Fruit fly (Drosophila melanogaster) whole organism, embryonic: ENCODE measurements around the gene CG6790.

Source experiments
- Bdp1 ChIP-seq: fragments of 200-800 bp; sonication (Bioruptor generic); optimal IDR thresholded peaks from 3 replicates; lab custom pipeline; 2016; ENCODE audit warnings: missing biosample characterization, missing genetic modification characterization
- CG10654 ChIP-seq: fragments of 200-800 bp; sonication (Bioruptor generic); optimal IDR thresholded peaks from 2 replicates; lab custom pipeline; 2016; ENCODE audit warnings: missing biosample characterization, missing genetic modification characterization
- CG12942 ChIP-seq: fragments of 200-800 bp; sonication (Bioruptor generic); optimal IDR thresholded peaks from 3 replicates; lab custom pipeline; 2016; ENCODE audit warnings: missing biosample characterization, missing genetic modification characterization
- CG13624 ChIP-seq: fragments of 200-800 bp; sonication (Bioruptor generic); optimal IDR thresholded peaks from 2 replicates; lab custom pipeline; 2016; ENCODE audit warnings: missing biosample characterization, missing genetic modification characterization
- CG13775 ChIP-seq: fragments of 200-800 bp; sonication (Bioruptor generic); optimal IDR thresholded peaks from 3 replicates; lab custom pipeline; 2017; ENCODE audit warnings: missing biosample characterization, mild to moderate bottlenecking, missing genetic modification characterization
- CG15073 ChIP-seq: fragments of 200-800 bp; sonication (Bioruptor generic); optimal IDR thresholded peaks from 2 replicates; lab custom pipeline; 2016; ENCODE audit warnings: missing biosample characterization, missing genetic modification characterization
- CG15601 ChIP-seq: fragments of 200-800 bp; sonication (Bioruptor generic); optimal IDR thresholded peaks from 3 replicates; lab custom pipeline; 2019; ENCODE audit warnings: missing biosample characterization, mild to moderate bottlenecking, missing genetic modification characterization, moderate library complexity
- CG15696 ChIP-seq: fragments of 200-800 bp; sonication (Bioruptor generic); optimal IDR thresholded peaks from 2 replicates; lab custom pipeline; 2019; ENCODE audit warnings: missing biosample characterization, mild to moderate bottlenecking, missing genetic modification characterization, moderate library complexity
- CG17186 ChIP-seq: fragments of 200-800 bp; sonication (Bioruptor generic); optimal IDR thresholded peaks from 3 replicates; lab custom pipeline; 2017; ENCODE audit warnings: missing biosample characterization, missing genetic modification reagents, missing genetic modification characterization
- CG17612 ChIP-seq: fragments of 200-800 bp; sonication (Bioruptor generic); IDR thresholded peaks from 2 replicates; pipeline ENCODE4 v1.3.6; 2022; ENCODE audit warnings: missing biosample characterization, missing genetic modification characterization
- CG18764 ChIP-seq: fragments of 200-800 bp; sonication (Bioruptor generic); optimal IDR thresholded peaks from 3 replicates; lab custom pipeline; 2016; ENCODE audit warnings: missing biosample characterization, missing genetic modification characterization
- CG2199 ChIP-seq: fragments of 200-800 bp; sonication (Bioruptor generic); IDR thresholded peaks from 3 replicates; pipeline ENCODE4 v1.3.6; 2022; ENCODE audit warnings: missing biosample characterization, missing genetic modification characterization
- CG2678 ChIP-seq: fragments of 200-800 bp; sonication (Bioruptor generic); optimal IDR thresholded peaks from 3 replicates; lab custom pipeline; 2019; ENCODE audit warnings: missing biosample characterization, mild to moderate bottlenecking, missing genetic modification characterization, moderate library complexity
- CG2889 ChIP-seq: fragments of 200-800 bp; sonication (Bioruptor generic); IDR thresholded peaks from 3 replicates; pipeline ENCODE4 v1.3.6; 2022; ENCODE audit warnings: missing biosample characterization, missing genetic modification characterization
- CG4282 ChIP-seq: fragments of 200-800 bp; sonication (Bioruptor generic); optimal IDR thresholded peaks from 2 replicates; lab custom pipeline; 2016; ENCODE audit warnings: missing biosample characterization, missing genetic modification characterization
- CG4820 ChIP-seq: fragments of 200-800 bp; sonication (Bioruptor generic); optimal IDR thresholded peaks from 3 replicates; lab custom pipeline; 2016; ENCODE audit warnings: missing biosample characterization, missing genetic modification characterization
- Chrac-16 ChIP-seq: fragments of 200-800 bp; sonication (Bioruptor generic); optimal IDR thresholded peaks from 3 replicates; lab custom pipeline; 2016; ENCODE audit warnings: missing biosample characterization, missing genetic modification characterization
- D ChIP-seq, 2 experiments: fragments of 200-800 bp in 1 of 2; fragments of >200 bp in 1 of 2; sonication (Bioruptor generic) in 1 of 2; optimal IDR thresholded peaks; 2 replicates in 1 of 2; 3 replicates in 1 of 2; lab custom pipeline; 2017; ENCODE audit warnings: mild to moderate bottlenecking in 1 of 2, missing biosample characterization in 1 of 2, missing genetic modification characterization in 1 of 2, missing genetic modification reagents in 1 of 2
- Dip2 ChIP-seq: fragments of 200-800 bp; sonication (Bioruptor generic); IDR thresholded peaks from 2 replicates; pipeline ENCODE4 v1.3.6; 2022; ENCODE audit warnings: missing biosample characterization, missing genetic modification characterization
- Dref ChIP-seq: fragments of 200-800 bp; sonication (Bioruptor generic); IDR thresholded peaks from 2 replicates; pipeline ENCODE4 v1.3.6; 2022; ENCODE audit warnings: missing biosample characterization, missing genetic modification characterization
- E2f1 ChIP-seq: fragments of 200-800 bp; sonication (Bioruptor generic); IDR thresholded peaks from 2 replicates; pipeline ENCODE4 v1.3.6; 2022; ENCODE audit warnings: missing biosample characterization, missing genetic modification characterization
- Gsc ChIP-seq: fragments of 200-800 bp; sonication (Bioruptor generic); IDR thresholded peaks from 2 replicates; pipeline ENCODE4 v1.3.6; 2022; ENCODE audit warnings: missing biosample characterization, missing genetic modification characterization
- H2.0 ChIP-seq: fragments of 200-800 bp; sonication (Bioruptor generic); IDR thresholded peaks from 2 replicates; pipeline ENCODE4 v1.3.6; 2022; ENCODE audit warnings: missing biosample characterization, missing genetic modification characterization
- HLH4C ChIP-seq: fragments of 200-800 bp; sonication (Bioruptor generic); IDR thresholded peaks from 3 replicates; pipeline ENCODE4 v1.3.6; 2022; ENCODE audit warnings: missing biosample characterization, missing genetic modification characterization; ENCODE audit not compliant: partially characterized antibody
- Max ChIP-seq: fragments of 200-800 bp; sonication (Bioruptor generic); optimal IDR thresholded peaks from 2 replicates; lab custom pipeline; 2016; ENCODE audit warnings: missing biosample characterization, mild to moderate bottlenecking, missing genetic modification characterization
- NC2α ChIP-seq: fragments of 200-800 bp; sonication (Bioruptor generic); optimal IDR thresholded peaks from 2 replicates; lab custom pipeline; 2016; ENCODE audit warnings: missing biosample characterization, missing genetic modification characterization
- Nf-YC ChIP-seq: fragments of 200-800 bp; optimal IDR thresholded peaks from 3 replicates; lab custom pipeline; 2019; ENCODE audit warnings: missing biosample characterization, mild to moderate bottlenecking, missing genetic modification characterization, moderate library complexity
- Optix ChIP-seq: fragments of 200-800 bp; sonication (Bioruptor generic); IDR thresholded peaks from 3 replicates; pipeline ENCODE4 v1.3.6; 2022; ENCODE audit warnings: missing biosample characterization, missing genetic modification characterization
- Poxn ChIP-seq: fragments of 200-800 bp; sonication (Bioruptor generic); IDR thresholded peaks from 2 replicates; pipeline ENCODE4 v1.3.6; 2022; ENCODE audit warnings: missing biosample characterization, missing genetic modification characterization
- Rx ChIP-seq: fragments of 200-800 bp; sonication (Bioruptor generic); IDR thresholded peaks from 2 replicates; pipeline ENCODE4 v1.3.6; 2022; ENCODE audit warnings: missing biosample characterization, missing genetic modification characterization
- Sox100B ChIP-seq: fragments of 200-800 bp; sonication (Bioruptor generic); optimal IDR thresholded peaks from 3 replicates; lab custom pipeline; 2018; ENCODE audit warnings: missing biosample characterization, mild to moderate bottlenecking, missing genetic modification characterization
- Spps ChIP-seq: fragments of 200-800 bp; sonication (Bioruptor generic); optimal IDR thresholded peaks from 2 replicates; lab custom pipeline; 2018; ENCODE audit warnings: missing biosample characterization, mild to moderate bottlenecking, missing genetic modification characterization
- Xrp1 ChIP-seq: fragments of 200-800 bp; sonication (Bioruptor generic); IDR thresholded peaks from 2 replicates; pipeline ENCODE4 v1.3.6; 2022; ENCODE audit warnings: missing biosample characterization, missing genetic modification characterization
- ara ChIP-seq: fragments of 200-800 bp; sonication (Bioruptor generic); IDR thresholded peaks from 2 replicates; pipeline ENCODE4 v1.3.6; 2022; ENCODE audit warnings: missing biosample characterization, missing genetic modification characterization
- br ChIP-seq: fragments of >200 bp; optimal IDR thresholded peaks from 2 replicates; lab custom pipeline; 2017
- cato ChIP-seq: fragments of 200-800 bp; sonication (Bioruptor generic); optimal IDR thresholded peaks from 2 replicates; lab custom pipeline; 2016; ENCODE audit warnings: missing biosample characterization, missing genetic modification characterization, borderline replicate concordance
- chn ChIP-seq: fragments of 200-800 bp; sonication (Bioruptor generic); optimal IDR thresholded peaks from 2 replicates; lab custom pipeline; 2016; ENCODE audit warnings: missing biosample characterization, missing genetic modification characterization
- esg ChIP-seq: fragments of 200-800 bp; sonication (Bioruptor generic); conservative IDR thresholded peaks from 2 replicates; pipeline ENCODE4 v1.3.6; 2022; ENCODE audit warnings: missing biosample characterization, missing genetic modification characterization
- eyg ChIP-seq: fragments of 200-800 bp; sonication (Bioruptor generic); optimal IDR thresholded peaks from 3 replicates; lab custom pipeline; 2016; ENCODE audit warnings: missing biosample characterization, missing genetic modification characterization
- fd64A ChIP-seq: fragments of 200-800 bp; sonication (Bioruptor generic); optimal IDR thresholded peaks from 3 replicates; lab custom pipeline; 2018; ENCODE audit warnings: missing biosample characterization, mild to moderate bottlenecking, missing genetic modification characterization
- fu2 ChIP-seq: fragments of 200-800 bp; sonication (Bioruptor generic); optimal IDR thresholded peaks from 2 replicates; lab custom pipeline; 2016; ENCODE audit warnings: missing biosample characterization, missing genetic modification characterization
- lola ChIP-seq, 3 experiments: fragments of >200 bp in 2 of 3; fragments of 200-800 bp in 1 of 3; sonication (Bioruptor generic) in 1 of 3; optimal IDR thresholded peaks; 2 replicates each; lab custom pipeline; 2017 to 2019; ENCODE audit warnings: missing biosample characterization in 3 of 3, missing genetic modification characterization in 3 of 3, mild to moderate bottlenecking in 1 of 3, moderate library complexity in 1 of 3
- mam ChIP-seq: fragments of 200-800 bp; sonication (Bioruptor generic); optimal IDR thresholded peaks from 3 replicates; lab custom pipeline; 2016; ENCODE audit warnings: missing biosample characterization, missing genetic modification characterization
- p53 ChIP-seq: fragments of 200-800 bp; sonication (Bioruptor generic); optimal IDR thresholded peaks from 2 replicates; lab custom pipeline; 2016; ENCODE audit warnings: missing biosample characterization, missing genetic modification characterization
- prd ChIP-seq, 3 experiments: fragments of >200 bp in 2 of 3; fragments of 200-800 bp in 1 of 3; sonication (Bioruptor generic) in 1 of 3; optimal IDR thresholded peaks in 2 of 3; IDR thresholded peaks in 1 of 3; 2 replicates in 2 of 3; 3 replicates in 1 of 3; pipeline versions ENCODE4 v1.3.6 to Lab custom; 2017 to 2022; ENCODE audit warnings: missing biosample characterization in 1 of 3, missing genetic modification characterization in 1 of 3
- sd ChIP-seq: fragments of 200-800 bp; sonication (Bioruptor generic); optimal IDR thresholded peaks from 3 replicates; lab custom pipeline; 2018; ENCODE audit warnings: missing biosample characterization, mild to moderate bottlenecking, missing genetic modification characterization, moderate library complexity
- shn ChIP-seq: fragments of 200-800 bp; sonication (Bioruptor generic); optimal IDR thresholded peaks from 3 replicates; lab custom pipeline; 2016; ENCODE audit warnings: missing biosample characterization, missing genetic modification characterization
- stwl ChIP-seq: fragments of 200-800 bp; sonication (Bioruptor generic); optimal IDR thresholded peaks from 3 replicates; lab custom pipeline; 2018; ENCODE audit warnings: missing biosample characterization, mild to moderate bottlenecking, missing genetic modification characterization, moderate library complexity
- z ChIP-seq: fragments of 200-800 bp; sonication (Bioruptor generic); IDR thresholded peaks from 3 replicates; pipeline ENCODE4 v1.3.6; 2022; ENCODE audit warnings: missing biosample characterization, missing genetic modification characterization
- zen2 ChIP-seq: fragments of 200-800 bp; sonication (Bioruptor generic); IDR thresholded peaks from 3 replicates; pipeline ENCODE4 v1.3.6; 2022; ENCODE audit warnings: missing biosample characterization, missing genetic modification characterization; ENCODE audit not compliant: partially characterized antibody

CG6790 gene

dm6 chr3R:11557492-11557965 lies 21.0 kb downstream of the CG6790 start, which contains the start of gene CG10898 (continued):
- peak; percentile 62 for TF ChIP-seq Spps (tag; lab: Kevin White, UChicago)
- 0 out of 3 replicates have a peak, but pooled peaks have one; percentile 47 for TF ChIP-seq CG2199 (GFP tag; lab: Robert Waterston, UW)
- TF ChIP-seq H2.0 (GFP tag; lab: Robert Waterston, UW), result peak; percentile 88
- TF ChIP-seq eyg (GFP tag; lab: Kevin White, UChicago), result peak; percentile 65
- TF ChIP-seq Bdp1 (GFP tag; lab: Kevin White, UChicago), result peak; percentile 77
- TF ChIP-seq CG2889 (GFP tag; lab: Robert Waterston, UW), result peak; percentile 80
- peak; percentile 71 for TF ChIP-seq CG17186 (GFP tag; lab: Kevin White, UChicago)
- peak; percentile 85 for TF ChIP-seq fu2 (GFP tag; lab: Kevin White, UChicago)
- peak; percentile 87 for TF ChIP-seq CG13624
- TF ChIP-seq CG17612 (GFP tag; lab: Robert Waterston, UW), result peak; percentile 74
- TF ChIP-seq shn (GFP tag; lab: Kevin White, UChicago), result peak; percentile 82
- TF ChIP-seq Poxn (GFP tag; lab: Robert Waterston, UW), result peak; percentile 66
- peak; percentile 81 for TF ChIP-seq esg (GFP tag; lab: Robert Waterston, UW)
- TF ChIP-seq E2f1 (GFP tag; lab: Robert Waterston, UW), result peak; percentile 87
- TF ChIP-seq Rx (GFP tag; lab: Robert Waterston, UW), result peak; percentile 83
- TF ChIP-seq mam (GFP tag; lab: Kevin White, UChicago), result peak; percentile 90
- TF ChIP-seq CG18764 (GFP tag; lab: Kevin White, UChicago), result peak; percentile 99
- peak; percentile 56 for TF ChIP-seq NC2α (GFP tag; lab: Kevin White, UChicago)
- no peak for TF ChIP-seq zen2 (GFP tag; lab: Robert Waterston, UW)
- peak; percentile 42; the same call in 1 of the 2 replicates for TF ChIP-seq Gsc (GFP tag; lab: Robert Waterston, UW)
- peak; percentile 83 for TF ChIP-seq CG4820 (GFP tag; lab: Kevin White, UChicago)
- TF ChIP-seq ara (GFP tag; lab: Robert Waterston, UW), result peak; percentile 76
- peak in 1 of 3 experiments; percentile 69 for TF ChIP-seq lola (GFP tag; optimal IDR thresholded peaks at IDR 0.05; lab: Kevin White, UChicago)
- TF ChIP-seq Max (GFP tag; lab: Kevin White, UChicago), result peak; percentile 67
- TF ChIP-seq CG15073 (GFP tag; lab: Kevin White, UChicago), result peak; percentile 48
- peak; percentile 68 for TF ChIP-seq cato (GFP tag; lab: Kevin White, UChicago)
- TF ChIP-seq Dip2 (GFP tag; lab: Robert Waterston, UW), result no peak
- TF ChIP-seq br (lab: Kevin White, UChicago), result no peak
- no peak for TF ChIP-seq fd64A (GFP tag; lab: Kevin White, UChicago)
- TF ChIP-seq sd (tag; lab: Kevin White, UChicago), result peak; percentile 98
- peak; percentile 85 for TF ChIP-seq chn (GFP tag; lab: Kevin White, UChicago)
- TF ChIP-seq Optix (GFP tag; lab: Robert Waterston, UW), result peak; percentile 73
- no peak for TF ChIP-seq D (optimal IDR thresholded peaks at IDR 0.05; lab: Kevin White, UChicago)
- peak; percentile 55 for TF ChIP-seq D (GFP tag; optimal IDR thresholded peaks at IDR 0.05; lab: Kevin White, UChicago)
- TF ChIP-seq CG15696 (tag; lab: Kevin White, UChicago), result peak; percentile 69
- TF ChIP-seq CG13775 (GFP tag; lab: Kevin White, UChicago), result peak; percentile 90
- TF ChIP-seq Xrp1 (GFP tag; lab: Robert Waterston, UW), result peak; percentile 89
- TF ChIP-seq stwl, result peak; percentile 88
- peak; percentile 83 for TF ChIP-seq CG12942 (GFP tag; lab: Kevin White, UChicago)
- peak; percentile 71 for TF ChIP-seq CG15601 (tag; lab: Kevin White, UChicago)
- peak; percentile 76 for TF ChIP-seq CG10654 (GFP tag; lab: Kevin White, UChicago)
- TF ChIP-seq HLH4C (GFP tag; lab: Robert Waterston, UW), result 0 out of 3 replicates have a peak, but pooled peaks have one; percentile 36
- peak; percentile 50 for TF ChIP-seq Dref (GFP tag; lab: Robert Waterston, UW)
- no peak for TF ChIP-seq prd (optimal IDR thresholded peaks at IDR 0.05; lab: Kevin White, UChicago)
- TF ChIP-seq prd (GFP tag; IDR thresholded peaks at IDR 0.05; lab: Robert Waterston, UW), result peak; percentile 89
- TF ChIP-seq z (GFP tag; lab: Robert Waterston, UW), result no peak
- peak; percentile 73 for TF ChIP-seq p53
- TF ChIP-seq Nf-YC (tag; lab: Kevin White, UChicago), result peak; percentile 63
- TF ChIP-seq Chrac-16, result peak; percentile 87
- peak; percentile 59 for TF ChIP-seq CG4282
- TF ChIP-seq CG2678 (tag; lab: Kevin White, UChicago), result peak; percentile 82
- TF ChIP-seq Sox100B (GFP tag; lab: Kevin White, UChicago), result peak; percentile 46
